Worm (Caenorhabditis elegans) whole organism, young adult: Measurements from ENCODE around the gene F53F4.12.

Experiments
- B0336.3 ChIP-seq: fragments of 200-800 bp; sonication (Bioruptor generic); IDR thresholded peaks from 2 replicates; pipeline ENCODE4 v1.3.6; 2022; ENCODE audit warnings: missing genetic modification characterization, missing compliant biosample characterization
- C06A6.2 ChIP-seq: fragments of 200-800 bp; sonication (Bioruptor generic); conservative IDR thresholded peaks from 2 replicates; pipeline ENCODE4 v1.3.6; 2022; ENCODE audit warnings: missing genetic modification characterization, missing compliant biosample characterization
- D2030.7 ChIP-seq: fragments of 200-800 bp; sonication (Bioruptor generic); IDR thresholded peaks from 2 replicates; pipeline ENCODE4 v1.3.6; 2022; ENCODE audit warnings: missing genetic modification reagents, missing genetic modification characterization, missing compliant biosample characterization
- F33H1.4 ChIP-seq: fragments of 200-800 bp; sonication (Bioruptor generic); IDR thresholded peaks from 2 replicates; pipeline ENCODE4 v1.3.6; 2022; ENCODE audit warnings: missing genetic modification reagents, missing genetic modification characterization, missing compliant biosample characterization
- F37B4.10 ChIP-seq: fragments of 200-800 bp; sonication (Bioruptor generic); IDR thresholded peaks from 2 replicates; pipeline ENCODE4 v1.3.6; 2022; ENCODE audit warnings: missing genetic modification characterization, missing compliant biosample characterization
- F49E8.2 ChIP-seq: sonication (generic microtip); optimal IDR thresholded peaks from 3 replicates; lab custom pipeline; 2017; ENCODE audit warnings: missing genetic modification characterization, mild to moderate bottlenecking, missing compliant biosample characterization, antibody characterized with exemption, moderate library complexity; ENCODE audit not compliant: insufficient read depth
- F52B5.7 ChIP-seq: sonication (generic microtip); optimal IDR thresholded peaks from 2 replicates; lab custom pipeline; 2016; ENCODE audit warnings: mild to moderate bottlenecking, missing genetic modification characterization, missing compliant biosample characterization
- F55B11.4 ChIP-seq: sonication (generic microtip); optimal IDR thresholded peaks from 2 replicates; lab custom pipeline; 2016; ENCODE audit warnings: missing compliant biosample characterization, missing genetic modification characterization, borderline replicate concordance; ENCODE audit not compliant: insufficient read depth
- F57A8.1 ChIP-seq: fragments of 200-800 bp; sonication (Bioruptor generic); optimal IDR thresholded peaks from 2 replicates; lab custom pipeline; 2018; ENCODE audit warnings: mild to moderate bottlenecking, missing genetic modification characterization, moderate library complexity, missing compliant biosample characterization
- Y53F4B.3 ChIP-seq: fragments of 200-800 bp; sonication (Bioruptor generic); IDR thresholded peaks from 2 replicates; pipeline ENCODE4 v1.3.6; 2022; ENCODE audit warnings: missing genetic modification reagents, missing genetic modification characterization, missing compliant biosample characterization
- Y79H2A.3 ChIP-seq: fragments of 200-800 bp; sonication (Bioruptor generic); conservative IDR thresholded peaks from 2 replicates; pipeline ENCODE4 v1.3.6; 2022; ENCODE audit warnings: missing genetic modification reagents, missing genetic modification characterization, missing compliant biosample characterization
- Y95B8A.8 ChIP-seq: fragments of 200-800 bp; sonication (Bioruptor generic); IDR thresholded peaks from 2 replicates; pipeline ENCODE4 v1.3.6; 2022; ENCODE audit warnings: missing genetic modification reagents, missing genetic modification characterization, missing compliant biosample characterization
- akir-1 ChIP-seq: fragments of 200-800 bp; sonication (Bioruptor generic); optimal IDR thresholded peaks from 2 replicates; lab custom pipeline; 2018; ENCODE audit warnings: mild to moderate bottlenecking, missing genetic modification characterization, moderate library complexity, missing compliant biosample characterization
- aptf-2 ChIP-seq: fragments of 200-800 bp; sonication (Bioruptor generic); conservative IDR thresholded peaks from 2 replicates; pipeline ENCODE4 v1.3.6; 2022; ENCODE audit warnings: missing genetic modification reagents, missing genetic modification characterization, missing compliant biosample characterization
- athp-1 ChIP-seq: sonication (generic microtip); optimal IDR thresholded peaks from 2 replicates; lab custom pipeline; 2017; ENCODE audit warnings: mild to moderate bottlenecking, missing genetic modification characterization, missing compliant biosample characterization
- bed-1 ChIP-seq: fragments of 200-800 bp; sonication (Bioruptor generic); IDR thresholded peaks from 2 replicates; pipeline ENCODE4 v1.3.6; 2022; ENCODE audit warnings: missing genetic modification reagents, missing genetic modification characterization, missing compliant biosample characterization
- bed-2 ChIP-seq: fragments of 200-800 bp; sonication (Bioruptor generic); IDR thresholded peaks from 2 replicates; pipeline ENCODE4 v1.3.6; 2022; ENCODE audit warnings: missing genetic modification reagents, missing genetic modification characterization, missing compliant biosample characterization
- cebp-1 ChIP-seq, 2 experiments: fragments of 200-800 bp in 1 of 2; sonication (Bioruptor generic) in 1 of 2; sonication (generic microtip) in 1 of 2; IDR thresholded peaks in 1 of 2; optimal IDR thresholded peaks in 1 of 2; 2 replicates each; pipeline versions ENCODE4 v1.3.6 to Lab custom; 2017 to 2022; ENCODE audit warnings: missing compliant biosample characterization in 2 of 2, missing genetic modification characterization in 2 of 2, mild to moderate bottlenecking in 1 of 2, missing genetic modification reagents in 1 of 2, moderate library complexity in 1 of 2
- cebp-2 ChIP-seq: fragments of 200-800 bp; sonication (Bioruptor generic); IDR thresholded peaks from 2 replicates; pipeline ENCODE4 v1.3.6; 2022; ENCODE audit warnings: missing genetic modification characterization, missing compliant biosample characterization
- ceh-79 ChIP-seq: sonication (generic microtip); optimal IDR thresholded peaks from 2 replicates; lab custom pipeline; 2017; ENCODE audit warnings: mild to moderate bottlenecking, missing genetic modification characterization, missing compliant biosample characterization
- dpl-1 ChIP-seq: fragments of 150-350 bp; optimal IDR thresholded peaks from 2 replicates; lab custom pipeline; 2014; ENCODE audit warnings: missing biosample characterization, missing genetic modification reagents, missing genetic modification characterization
- egl-18 ChIP-seq: fragments of 200-800 bp; sonication (Bioruptor generic); IDR thresholded peaks from 2 replicates; pipeline ENCODE4 v1.3.6; 2022; ENCODE audit warnings: missing genetic modification reagents, missing genetic modification characterization, missing compliant biosample characterization
- egrh-3 ChIP-seq: fragments of 200-800 bp; sonication (Bioruptor generic); IDR thresholded peaks from 2 replicates; pipeline ENCODE4 v1.3.6; 2022; ENCODE audit warnings: missing genetic modification reagents, missing genetic modification characterization, missing compliant biosample characterization
- ets-4 ChIP-seq: fragments of 200-800 bp; sonication (Bioruptor generic); optimal IDR thresholded peaks from 2 replicates; lab custom pipeline; 2018; ENCODE audit warnings: mild to moderate bottlenecking, missing genetic modification characterization, missing compliant biosample characterization
- hlh-12 ChIP-seq: sonication (generic microtip); optimal IDR thresholded peaks from 2 replicates; lab custom pipeline; 2016; ENCODE audit warnings: missing genetic modification characterization, missing compliant biosample characterization
- lag-1 ChIP-seq: fragments of 200-800 bp; sonication (Bioruptor generic); IDR thresholded peaks from 2 replicates; pipeline ENCODE4 v1.3.6; 2022; ENCODE audit warnings: missing genetic modification reagents, missing genetic modification characterization, missing compliant biosample characterization
- let-526 ChIP-seq: fragments of 200-800 bp; sonication (Bioruptor generic); IDR thresholded peaks from 2 replicates; pipeline ENCODE4 v1.3.6; 2022; ENCODE audit warnings: missing genetic modification reagents, missing genetic modification characterization, missing compliant biosample characterization
- let-607 ChIP-seq, 2 experiments: fragments of 200-800 bp in 1 of 2; sonication (Bioruptor generic) in 1 of 2; sonication (generic microtip) in 1 of 2; optimal IDR thresholded peaks; 2 replicates each; lab custom pipeline; 2016 to 2018; ENCODE audit warnings: mild to moderate bottlenecking in 2 of 2, missing compliant biosample characterization in 2 of 2, missing genetic modification characterization in 2 of 2, moderate library complexity in 2 of 2, missing genotype in 1 of 2
- lin-54 ChIP-seq: fragments of 200-800 bp; sonication (Bioruptor generic); optimal IDR thresholded peaks from 2 replicates; lab custom pipeline; 2018; ENCODE audit warnings: mild to moderate bottlenecking, missing genetic modification characterization, missing compliant biosample characterization
- lsy-27 ChIP-seq: sonication (generic microtip); optimal IDR thresholded peaks from 2 replicates; lab custom pipeline; 2017; ENCODE audit warnings: missing genetic modification characterization, mild to moderate bottlenecking, missing compliant biosample characterization, antibody characterized with exemption, missing genotype, borderline replicate concordance; ENCODE audit not compliant: insufficient read depth
- madf-8 ChIP-seq: fragments of 200-800 bp; sonication (Bioruptor generic); conservative IDR thresholded peaks from 2 replicates; pipeline ENCODE4 v1.3.6; 2022; ENCODE audit warnings: missing genetic modification reagents, missing genetic modification characterization, missing compliant biosample characterization
- mcd-1 ChIP-seq: fragments of 200-800 bp; sonication (Bioruptor generic); IDR thresholded peaks from 2 replicates; pipeline ENCODE4 v1.3.6; 2022; ENCODE audit warnings: missing genetic modification reagents, missing genetic modification characterization, missing compliant biosample characterization
- mel-28 ChIP-seq: sonication (generic microtip); optimal IDR thresholded peaks from 2 replicates; lab custom pipeline; 2016; ENCODE audit warnings: borderline replicate concordance, mild to moderate bottlenecking, missing genetic modification characterization, missing compliant biosample characterization
- nfya-1 ChIP-seq: sonication (generic microtip); optimal IDR thresholded peaks from 2 replicates; lab custom pipeline; 2017; ENCODE audit warnings: antibody characterized with exemption, missing compliant biosample characterization, missing genetic modification characterization, borderline replicate concordance; ENCODE audit not compliant: insufficient read depth
- nfyb-1 ChIP-seq: fragments of 200-800 bp; sonication (Bioruptor generic); IDR thresholded peaks from 2 replicates; pipeline ENCODE4 v1.3.6; 2022; ENCODE audit warnings: missing genetic modification reagents, missing genetic modification characterization, missing compliant biosample characterization
- nhr-179 ChIP-seq: sonication (generic microtip); optimal IDR thresholded peaks from 2 replicates; lab custom pipeline; 2016; ENCODE audit warnings: mild to moderate bottlenecking, missing genetic modification characterization, missing compliant biosample characterization
- nhr-27 ChIP-seq: fragments of 200-800 bp; sonication (Bioruptor generic); optimal IDR thresholded peaks from 2 replicates; lab custom pipeline; 2018; ENCODE audit warnings: mild to moderate bottlenecking, missing genetic modification characterization, moderate library complexity, missing compliant biosample characterization
- nhr-90 ChIP-seq: sonication (generic microtip); optimal IDR thresholded peaks from 2 replicates; lab custom pipeline; 2016; ENCODE audit warnings: missing genotype, mild to moderate bottlenecking, missing genetic modification characterization, missing compliant biosample characterization
- snpc-1.3 ChIP-seq: sonication (generic microtip); optimal IDR thresholded peaks from 2 replicates; lab custom pipeline; 2017; ENCODE audit warnings: missing genetic modification characterization, mild to moderate bottlenecking, missing compliant biosample characterization, antibody characterized with exemption, moderate library complexity, missing genotype, missing genetic modification reagents; ENCODE audit not compliant: insufficient read depth
- snpc-4 ChIP-seq, 5 experiments: fragments of 150-350 bp in 1 of 5; sonication (generic microtip) in 4 of 5; optimal IDR thresholded peaks; 2 replicates each; lab custom pipeline; 2014 to 2018; ENCODE audit warnings: missing genetic modification characterization in 5 of 5, missing biosample characterization in 3 of 5, antibody characterized with exemption in 2 of 5, mild to moderate bottlenecking in 2 of 5, missing compliant biosample characterization in 2 of 5, missing genotype in 2 of 5, moderate library complexity in 2 of 5, missing genetic modification reagents in 1 of 5
- sptf-2 ChIP-seq: fragments of 200-800 bp; sonication (Bioruptor generic); optimal IDR thresholded peaks from 2 replicates; lab custom pipeline; 2018; ENCODE audit warnings: mild to moderate bottlenecking, missing genetic modification characterization, missing compliant biosample characterization
- tbp1 ChIP-seq: fragments of 200-800 bp; sonication (Bioruptor generic); optimal IDR thresholded peaks from 2 replicates; lab custom pipeline; 2018; ENCODE audit warnings: mild to moderate bottlenecking, missing genetic modification characterization, missing compliant biosample characterization
- tbx-9 ChIP-seq: sonication (generic microtip); optimal IDR thresholded peaks from 2 replicates; lab custom pipeline; 2016; ENCODE audit warnings: borderline replicate concordance, missing genetic modification characterization, inconsistent platforms, missing compliant biosample characterization
- zim-3 ChIP-seq: sonication (generic microtip); optimal IDR thresholded peaks from 2 replicates; lab custom pipeline; 2017; ENCODE audit warnings: mild to moderate bottlenecking, missing genetic modification characterization, moderate library complexity, missing compliant biosample characterization
- ztf-22 ChIP-seq: fragments of 200-800 bp; sonication (Bioruptor generic); optimal IDR thresholded peaks from 2 replicates; lab custom pipeline; 2018; ENCODE audit warnings: mild to moderate bottlenecking, missing genetic modification characterization, moderate library complexity, missing compliant biosample characterization

The F53F4.12 gene

DNA sequence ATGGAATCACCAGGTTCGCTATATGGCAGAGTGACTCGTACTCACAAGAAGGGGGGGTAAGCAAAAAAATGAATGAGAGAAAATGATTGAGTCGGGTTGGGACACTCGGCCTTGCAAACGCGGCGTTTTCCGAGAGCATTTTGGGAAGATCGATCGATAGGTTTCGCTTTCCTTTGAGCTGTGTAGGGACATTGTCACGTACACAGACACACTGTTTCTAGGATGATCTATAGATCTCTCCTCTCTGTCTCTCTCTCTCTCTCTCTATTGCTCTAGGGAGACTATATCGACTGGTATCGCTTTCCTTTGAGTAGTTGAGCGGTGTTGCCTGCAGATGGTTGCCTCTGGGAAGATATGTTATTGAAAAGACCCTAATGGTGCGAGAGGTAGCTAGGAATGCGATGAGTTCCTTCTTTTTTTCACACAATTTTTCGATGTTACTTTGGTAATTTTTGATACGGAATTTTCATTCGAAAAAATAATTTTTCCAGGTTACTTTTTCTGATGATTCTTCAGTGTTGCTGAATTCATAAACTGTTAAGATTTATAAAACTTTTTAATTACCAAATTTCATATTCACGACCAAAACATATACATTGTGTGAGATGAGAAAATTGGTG is 24.0 kb downstream of the F53F4.12 start, which contains the start of gene H37A05.4:
Gene H37A05.4 (minus strand): TSS at position 51 of the 620 bp plus-strand sequence.
- no peak for TF ChIP-seq ets-4 (GFP tag; lab: Kevin White, UChicago)
- TF ChIP-seq Y95B8A.8 (GFP tag; lab: Robert Waterston, UW) = peak; percentile 62
- peak; percentile 51 for TF ChIP-seq nhr-90 (tag; lab: Kevin White, UChicago)
- peak; percentile 8 for TF ChIP-seq lin-54 (GFP tag; lab: Kevin White, UChicago)
- TF ChIP-seq nfya-1 (tag; lab: Kevin White, UChicago) = no peak
- TF ChIP-seq F49E8.2 = no peak
- TF ChIP-seq ceh-79 (tag; lab: Kevin White, UChicago) = no peak
- no peak for TF ChIP-seq akir-1 (GFP tag; lab: Kevin White, UChicago)
- TF ChIP-seq F57A8.1 (GFP tag; lab: Kevin White, UChicago) = no peak
- TF ChIP-seq nfyb-1 (GFP tag; lab: Robert Waterston, UW) = peak; percentile 90
- no peak for TF ChIP-seq madf-8 (GFP tag; lab: Robert Waterston, UW)
- TF ChIP-seq snpc-1.3 (tag; lab: Kevin White, UChicago) = no peak
- peak; percentile 32; the same call in 1 of the 2 replicates for TF ChIP-seq D2030.7 (GFP tag; lab: Robert Waterston, UW)
- peak; percentile 96 for TF ChIP-seq aptf-2 (GFP tag; lab: Robert Waterston, UW)
- no peak for TF ChIP-seq lag-1 (GFP tag; lab: Robert Waterston, UW)
- TF ChIP-seq hlh-12 (tag; lab: Kevin White, UChicago) = no peak
- no peak for TF ChIP-seq mel-28 (tag; lab: Kevin White, UChicago)
- peak; percentile 89 for TF ChIP-seq athp-1 (tag; lab: Kevin White, UChicago)
- peak in 1 of 2 experiments; percentile 12 for TF ChIP-seq let-607 (tag; optimal IDR thresholded peaks at IDR 0.05; lab: Kevin White, UChicago)
- peak; percentile 53 for TF ChIP-seq mcd-1 (GFP tag; lab: Robert Waterston, UW)
- TF ChIP-seq nhr-27 (tag; lab: Kevin White, UChicago) = peak; percentile 50
- no peak for TF ChIP-seq cebp-2
- TF ChIP-seq nhr-179 = no peak
- 0 out of 2 replicates have a peak, but pooled peaks have one; percentile 13 for TF ChIP-seq let-526 (GFP tag; lab: Robert Waterston, UW)
- 0 out of 2 replicates have a peak, but pooled peaks have one; percentile 14 for TF ChIP-seq Y79H2A.3
- TF ChIP-seq egrh-3 (GFP tag; lab: Robert Waterston, UW) = no peak
- TF ChIP-seq sptf-2 (GFP tag; lab: Kevin White, UChicago) = no peak
- peak; percentile 39 for TF ChIP-seq tbp1
- no peak for TF ChIP-seq F55B11.4 (tag; lab: Kevin White, UChicago)
- no peak for TF ChIP-seq F37B4.10
- TF ChIP-seq B0336.3 (GFP tag; lab: Robert Waterston, UW) = peak; percentile 92
- TF ChIP-seq C06A6.2 (GFP tag; lab: Robert Waterston, UW) = peak; percentile 57
- peak; percentile 10 for TF ChIP-seq ztf-22 (GFP tag; lab: Kevin White, UChicago)
- TF ChIP-seq zim-3 (tag; lab: Kevin White, UChicago) = peak; percentile 84
- TF ChIP-seq lsy-27 (tag; lab: Kevin White, UChicago) = no peak
- no peak for TF ChIP-seq egl-18 (GFP tag; lab: Robert Waterston, UW)
- no peak for TF ChIP-seq Y53F4B.3 (GFP tag; lab: Robert Waterston, UW)
- TF ChIP-seq dpl-1 (GFP tag; lab: Kevin White, UChicago) = no peak
- no peak for TF ChIP-seq tbx-9 (tag; lab: Kevin White, UChicago)
- TF ChIP-seq F52B5.7 (tag; lab: Kevin White, UChicago) = peak; percentile 86
- no peak for TF ChIP-seq bed-1 (GFP tag; lab: Robert Waterston, UW)
- 0 out of 2 replicates have a peak, but pooled peaks have one; percentile 11 for TF ChIP-seq F33H1.4 (GFP tag; lab: Robert Waterston, UW)
- no peak for TF ChIP-seq cebp-1 (GFP tag; IDR thresholded peaks at IDR 0.05; lab: Robert Waterston, UW)
- TF ChIP-seq cebp-1 (tag; optimal IDR thresholded peaks at IDR 0.05; lab: Kevin White, UChicago) = peak; percentile 81
- TF ChIP-seq bed-2 (GFP tag; lab: Robert Waterston, UW) = no peak
- no peak for TF ChIP-seq snpc-4 (GFP tag; optimal IDR thresholded peaks at IDR 0.05; lab: Kevin White, UChicago)
- TF ChIP-seq snpc-4 (tag; optimal IDR thresholded peaks at IDR 0.05; lab: Kevin White, UChicago) = peak in 2 of 4 experiments; percentile 38 to 44
